Fruit fly (Drosophila melanogaster): ENCODE data around the gene CG34043.

The CG34043 gene

DNA sequence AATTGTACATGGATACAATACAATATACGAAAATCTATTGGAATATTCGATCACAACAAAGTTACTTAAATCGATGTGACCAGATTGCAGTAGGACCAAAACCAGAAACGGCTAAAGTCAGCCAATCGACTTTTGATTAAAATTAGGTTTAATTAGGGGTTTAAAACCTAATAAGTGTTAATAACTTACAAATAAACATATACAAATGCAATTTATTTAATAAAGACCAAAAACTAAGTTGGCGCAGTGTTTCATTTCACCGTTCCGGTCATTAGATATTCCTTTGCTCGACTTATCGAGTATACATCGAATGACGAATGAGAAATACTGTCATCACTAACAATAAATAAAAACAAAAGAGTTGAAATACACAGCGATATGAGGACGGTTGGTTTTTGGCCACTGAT lies 30.2 kb downstream of the CG34043 start, which contains the start of the genes bsk and CG31717 (continued):
- TF ChIP-seq cg (GFP tag; optimal IDR thresholded peaks at IDR 0.05) (no peak), CG10431 (GFP tag; optimal IDR thresholded peaks at IDR 0.05) (no peak), Poxn (GFP tag; IDR thresholded peaks at IDR 0.05) (no peak), CG12659 (GFP tag; optimal IDR thresholded peaks at IDR 0.05) (peak; percentile 72), Nf-YA (GFP tag; IDR thresholded peaks at IDR 0.05) (no peak), CG14965 (GFP tag; optimal IDR thresholded peaks at IDR 0.05; ENCODE audit: borderline replicate concordance) (no peak), NC2α (GFP tag; optimal IDR thresholded peaks at IDR 0.05) (no peak), D (optimal IDR thresholded peaks at IDR 0.05) (no peak), D (GFP tag; optimal IDR thresholded peaks at IDR 0.05) (no peak), Doc3 (GFP tag; IDR thresholded peaks at IDR 0.05; ENCODE audit: partially characterized antibody) (no peak), CG4360 (GFP tag; IDR thresholded peaks at IDR 0.05) (peak; percentile 53; the same call in 1 of the 2 replicates), CG12155 (GFP tag; optimal IDR thresholded peaks at IDR 0.05) (no peak), amos (GFP tag; IDR thresholded peaks at IDR 0.05; ENCODE audit: partially characterized antibody) (no peak; the same call in 1 of the 2 replicates), CG18262 (tag; optimal IDR thresholded peaks at IDR 0.05) (no peak), slou (GFP tag; optimal IDR thresholded peaks at IDR 0.05) (no peak), Usf (GFP tag; optimal IDR thresholded peaks at IDR 0.05) (no peak), CG6813 (GFP tag; optimal IDR thresholded peaks at IDR 0.05) (no peak), Antp (GFP tag; optimal IDR thresholded peaks at IDR 0.05) (no peak), CG7839 (tag; optimal IDR thresholded peaks at IDR 0.05) (no peak), dan (GFP tag; IDR thresholded peaks at IDR 0.05) (no peak), CG8924 (tag; optimal IDR thresholded peaks at IDR 0.05) (peak; percentile 73), en (GFP tag; optimal IDR thresholded peaks at IDR 0.05) (no peak), Ssrp (tag; optimal IDR thresholded peaks at IDR 0.05) (no peak), rib (GFP tag; IDR thresholded peaks at IDR 0.05) (no peak), CG43689 (GFP tag; IDR thresholded peaks at IDR 0.05) (no peak), CG10959 (GFP tag; IDR thresholded peaks at IDR 0.05) (no peak), CG1792 (GFP tag; optimal IDR thresholded peaks at IDR 0.05) (no peak), dpn (GFP tag; optimal IDR thresholded peaks at IDR 0.05) (peak in 1 of 2 experiments; percentile 12), CG7271 (tag; optimal IDR thresholded peaks at IDR 0.05) (peak; percentile 14), CG2120 (GFP tag; optimal IDR thresholded peaks at IDR 0.05) (no peak), CG16813 (GFP tag; IDR thresholded peaks at IDR 0.05; ENCODE audit: partially characterized antibody) (peak; percentile 44; the same call in 1 of the 3 replicates), CG14667 (GFP tag; IDR thresholded peaks at IDR 0.05) (no peak), GATAe (GFP tag; conservative IDR thresholded peaks at IDR 0.05) (no peak), tap (tag; optimal IDR thresholded peaks at IDR 0.05) (no peak), ken (GFP tag; IDR thresholded peaks at IDR 0.05) (no peak), CG14050 (GFP tag; IDR thresholded peaks at IDR 0.05) (no peak), CG18599 (GFP tag; optimal IDR thresholded peaks at IDR 0.05) (no peak), CG10274 (GFP tag; optimal IDR thresholded peaks at IDR 0.05) (no peak), vfl (GFP tag; optimal IDR thresholded peaks at IDR 0.05) (no peak), CG2712 (tag; optimal IDR thresholded peaks at IDR 0.05) (no peak), CG6765 (GFP tag; optimal IDR thresholded peaks at IDR 0.05) (no peak), ERR (GFP tag; optimal IDR thresholded peaks at IDR 0.05) (no peak), CoRest (tag; optimal IDR thresholded peaks at IDR 0.05) (no peak), eve (GFP tag; optimal IDR thresholded peaks at IDR 0.05) (no peak), Dip2 (GFP tag; IDR thresholded peaks at IDR 0.05) (no peak), Hr39 (optimal IDR thresholded peaks at IDR 0.05) (no peak), CG9437 (GFP tag; optimal IDR thresholded peaks at IDR 0.05) (no peak), CG11723 (GFP tag; optimal IDR thresholded peaks at IDR 0.05) (no peak), CG7357 (GFP tag; IDR thresholded peaks at IDR 0.05) (no peak), bab2 (GFP tag; optimal IDR thresholded peaks at IDR 0.05) (no peak), Dref (GFP tag; IDR thresholded peaks at IDR 0.05) (peak; percentile 71), trem (tag; optimal IDR thresholded peaks at IDR 0.05) (peak; percentile 82), corto (GFP tag; optimal IDR thresholded peaks at IDR 0.05) (no peak)
